Worm (Caenorhabditis elegans) whole organism, L2 larva: ENCODE measurements around the gene clec-222.

ENCODE experiments used
- Y55F3AM.14 ChIP-seq: fragments of 200-800 bp; sonication (Bioruptor generic); optimal IDR thresholded peaks from 2 replicates; lab custom pipeline; 2018; ENCODE audit warnings: mild to moderate bottlenecking, missing genetic modification characterization, missing compliant biosample characterization
- elt-1 ChIP-seq: fragments of 150-350 bp; optimal IDR thresholded peaks from 2 replicates; lab custom pipeline; 2014; ENCODE audit warnings: missing biosample characterization, missing genetic modification characterization
- elt-3 ChIP-seq: sonication (generic microtip); optimal IDR thresholded peaks from 2 replicates; lab custom pipeline; 2017; ENCODE audit warnings: missing biosample characterization, missing genetic modification characterization
- lin-39 ChIP-seq: fragments of 150-350 bp; optimal IDR thresholded peaks from 2 replicates; lab custom pipeline; 2014; ENCODE audit warnings: missing biosample characterization, missing genetic modification reagents, missing genetic modification characterization
- lsy-2 ChIP-seq, 2 experiments: fragments of 150-350 bp in 1 of 2; sonication (generic microtip) in 1 of 2; optimal IDR thresholded peaks; 2 replicates each; lab custom pipeline; 2014 to 2017; ENCODE audit warnings: missing biosample characterization in 2 of 2, missing genetic modification characterization in 2 of 2
- mbf-1 ChIP-seq: sonication (generic microtip); optimal IDR thresholded peaks from 2 replicates; lab custom pipeline; 2017; ENCODE audit warnings: missing biosample characterization, missing genetic modification characterization
- nhr-10 ChIP-seq: sonication (generic microtip); optimal IDR thresholded peaks from 2 replicates; lab custom pipeline; 2017; ENCODE audit warnings: missing biosample characterization, missing genetic modification characterization
- nhr-12 ChIP-seq: fragments of 150-350 bp; optimal IDR thresholded peaks from 2 replicates; lab custom pipeline; 2014; ENCODE audit warnings: missing biosample characterization, missing genetic modification characterization
- nhr-23 ChIP-seq: fragments of 150-350 bp; optimal IDR thresholded peaks from 2 replicates; lab custom pipeline; 2014; ENCODE audit warnings: missing biosample characterization, missing genetic modification reagents, missing genetic modification characterization
- nhr-25 ChIP-seq: fragments of 150-350 bp; sonication (generic microtip); optimal IDR thresholded peaks from 3 replicates; lab custom pipeline; 2014; ENCODE audit warnings: missing biosample characterization, missing genetic modification characterization
- nhr-77 ChIP-seq: fragments of 150-350 bp; optimal IDR thresholded peaks from 2 replicates; lab custom pipeline; 2014; ENCODE audit warnings: missing biosample characterization, missing genetic modification characterization
- skn-1 ChIP-seq: sonication (generic microtip); optimal IDR thresholded peaks from 2 replicates; lab custom pipeline; 2017; ENCODE audit warnings: missing biosample characterization, missing genetic modification characterization
- unc-39 ChIP-seq: fragments of 150-350 bp; optimal IDR thresholded peaks from 2 replicates; lab custom pipeline; 2014; ENCODE audit warnings: missing biosample characterization, missing genetic modification characterization
- unc-62 ChIP-seq: fragments of 150-350 bp; optimal IDR thresholded peaks from 2 replicates; lab custom pipeline; 2014; ENCODE audit warnings: missing biosample characterization, missing genetic modification reagents, missing genetic modification characterization

ce11 chrV:11247846-11248245, 23.3 kb upstream of the clec-222 start, which contains the start of gene mam-4:
- TF ChIP-seq unc-62 (GFP tag; lab: Kevin White, UChicago) (no peak), nhr-23 (no peak), skn-1 (tag; lab: Kevin White, UChicago) (no peak), nhr-10 (tag; lab: Kevin White, UChicago) (no peak), lsy-2 (tag; optimal IDR thresholded peaks at IDR 0.05; lab: Kevin White, UChicago) (no peak), nhr-12 (no peak), mbf-1 (tag; lab: Kevin White, UChicago) (no peak), elt-1 (no peak), nhr-25 (tag; lab: Kevin White, UChicago) (no peak), Y55F3AM.14 (GFP tag; lab: Kevin White, UChicago) (no peak), elt-3 (tag; lab: Kevin White, UChicago) (no peak), nhr-77 (no peak), lin-39 (tag; lab: Kevin White, UChicago) (no peak), unc-39 (tag; lab: Kevin White, UChicago) (no peak)
